Fruit fly (Drosophila melanogaster): Measurements from ENCODE around the gene cyst.

The cyst gene

dm6 chr2L:19528308-19528707, 19.7 kb upstream of the cyst start (continued):
- peak; percentile 93 for TF ChIP-seq CG11762 (GFP tag; optimal IDR thresholded peaks at IDR 0.05; ENCODE audit: insufficient read depth)
- peak; percentile 71 for TF ChIP-seq topi (GFP tag; optimal IDR thresholded peaks at IDR 0.05)
- peak; percentile 98 for TF ChIP-seq Ets96B (tag; optimal IDR thresholded peaks at IDR 0.05)
- peak; percentile 92 for TF ChIP-seq CG6808 (GFP tag; optimal IDR thresholded peaks at IDR 0.05)
- TF ChIP-seq CG9139 (GFP tag; optimal IDR thresholded peaks at IDR 0.05): peak; percentile 93
- peak; percentile 97 for TF ChIP-seq CG16779 (tag; optimal IDR thresholded peaks at IDR 0.05)
- peak; percentile 90 for TF ChIP-seq CG7368 (GFP tag; optimal IDR thresholded peaks at IDR 0.05)
- TF ChIP-seq Met (GFP tag; optimal IDR thresholded peaks at IDR 0.05): peak; percentile 66
- peak; percentile 99 for TF ChIP-seq CG8119 (GFP tag; IDR thresholded peaks at IDR 0.05)
- peak; percentile 97 for TF ChIP-seq dsx (GFP tag; optimal IDR thresholded peaks at IDR 0.05; ENCODE audit: poor library complexity, severe bottlenecking)
- TF ChIP-seq Eip93F (GFP tag; optimal IDR thresholded peaks at IDR 0.05): peak; percentile 61
- TF ChIP-seq fkh (GFP tag; optimal IDR thresholded peaks at IDR 0.05): peak; percentile 76
- TF ChIP-seq net (GFP tag; optimal IDR thresholded peaks at IDR 0.05): peak; percentile 97
- TF ChIP-seq CG6276 (GFP tag; optimal IDR thresholded peaks at IDR 0.05): peak; percentile 99
- TF ChIP-seq CG15336 (GFP tag; IDR thresholded peaks at IDR 0.05): peak; percentile 100
- TF ChIP-seq spab (GFP tag; optimal IDR thresholded peaks at IDR 0.05): peak; percentile 92
- peak; percentile 64 for TF ChIP-seq CG31627 (GFP tag; optimal IDR thresholded peaks at IDR 0.05)
- peak; percentile 85 for TF ChIP-seq CG8319 (GFP tag; optimal IDR thresholded peaks at IDR 0.05)
- peak; percentile 60 for TF ChIP-seq cyc (GFP tag; optimal IDR thresholded peaks at IDR 0.05)

DNA sequence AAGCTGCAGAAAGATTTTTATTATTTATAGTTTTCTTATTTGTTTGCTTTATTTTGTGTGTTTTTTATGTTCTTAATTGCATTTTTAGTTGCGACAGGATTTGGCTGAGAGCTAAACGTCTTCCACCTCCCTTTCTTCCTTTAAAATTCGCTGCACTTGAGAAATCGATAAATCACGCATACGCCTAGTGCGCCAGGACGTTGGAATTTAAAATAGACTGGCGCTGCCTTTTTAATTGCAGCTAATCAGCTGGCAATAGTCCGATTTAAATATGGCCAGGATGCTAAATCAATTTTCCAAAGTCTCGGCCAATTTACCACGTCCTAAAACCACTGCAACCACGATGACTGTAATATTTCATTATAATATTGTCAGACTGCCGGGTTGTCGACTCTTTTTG, 18.3 kb upstream of the cyst start:
- TF ChIP-seq Hr39 (GFP tag; optimal IDR thresholded peaks at IDR 0.05): no peak
- no peak for TF ChIP-seq acj6 (GFP tag; optimal IDR thresholded peaks at IDR 0.05)
- TF ChIP-seq eg (GFP tag; IDR thresholded peaks at IDR 0.05): no peak
- peak; percentile 38 for TF ChIP-seq Eip78C (GFP tag)

dm6 chr2L:19526316-19526715, 17.8 kb upstream of the cyst start, which contains the start of the genes Dpm1 and CG10137:
Dpm1 (minus strand) TSS chr2L:19526368.
CG10137 (plus strand) TSS chr2L:19526686.
- no peak for TF ChIP-seq CG11902 (GFP tag; optimal IDR thresholded peaks at IDR 0.05)
- no peak for TF ChIP-seq CG3919 (GFP tag; optimal IDR thresholded peaks at IDR 0.05)
- peak; percentile 15 for TF ChIP-seq esn (GFP tag; optimal IDR thresholded peaks at IDR 0.05)
- no peak for TF ChIP-seq CG6792 (GFP tag; optimal IDR thresholded peaks at IDR 0.05)
- no peak for TF ChIP-seq Eip75B (GFP tag; optimal IDR thresholded peaks at IDR 0.05)
- TF ChIP-seq CG3032 (tag; optimal IDR thresholded peaks at IDR 0.05): no peak
- TF ChIP-seq Gug (GFP tag; IDR thresholded peaks at IDR 0.05): no peak
- no peak for TF ChIP-seq fkh (GFP tag; optimal IDR thresholded peaks at IDR 0.05)
- peak; percentile 40 for TF ChIP-seq Eip78C (GFP tag)

- no peak for TF ChIP-seq CG8632 (GFP tag; optimal IDR thresholded peaks at IDR 0.05)
- TF ChIP-seq CG15336 (GFP tag; IDR thresholded peaks at IDR 0.05): no peak
- TF ChIP-seq eg (GFP tag; IDR thresholded peaks at IDR 0.05): 0 out of 3 replicates have a peak, but pooled peaks have one; percentile 15
- TF ChIP-seq svp (GFP tag): no peak
Measured at dm6 chr2L:19519611-19520010, 11.0 kb upstream of the cyst start.

dm6 chr2L:19518636-19519086, 10.1 kb upstream of the cyst start, which contains the start of gene CG10132:
CG10132 (plus strand) TSS chr2L:19518824.
- TF ChIP-seq Ets96B (tag; optimal IDR thresholded peaks at IDR 0.05) (no peak), Eip93F (GFP tag; optimal IDR thresholded peaks at IDR 0.05) (no peak), CG3919 (GFP tag; optimal IDR thresholded peaks at IDR 0.05) (no peak), CG15336 (GFP tag; IDR thresholded peaks at IDR 0.05) (no peak), Lpt (GFP tag; optimal IDR thresholded peaks at IDR 0.05) (peak; percentile 7), fd85E (GFP tag; optimal IDR thresholded peaks at IDR 0.05) (no peak), CG10669 (GFP tag; optimal IDR thresholded peaks at IDR 0.05) (no peak)

Measured in whole organism, prepupa.